Fruit fly (Drosophila melanogaster): ENCODE measurements around the gene VhaPPA1-1.

Gene VhaPPA1-1

dm6 chr3R:14893791-14894782, 9.8 kb downstream of the VhaPPA1-1 start, which contains the start of gene Dph2 (continued):
- TF ChIP-seq fd102C (GFP tag; optimal IDR thresholded peaks at IDR 0.05), result no peak
- peak; percentile 26 for TF ChIP-seq en (GFP tag; optimal IDR thresholded peaks at IDR 0.05)
- no peak for TF ChIP-seq hkb (optimal IDR thresholded peaks at IDR 0.05)
- TF ChIP-seq hkb (GFP tag; IDR thresholded peaks at IDR 0.05), result peak; percentile 82
- peak; percentile 80 for TF ChIP-seq H2.0 (GFP tag; IDR thresholded peaks at IDR 0.05)
- no peak for TF ChIP-seq nerfin-2 (GFP tag; IDR thresholded peaks at IDR 0.05; ENCODE audit: partially characterized antibody)
- TF ChIP-seq Sox102F (GFP tag; optimal IDR thresholded peaks at IDR 0.05), result peak; percentile 85
- no peak for TF ChIP-seq btn (GFP tag; optimal IDR thresholded peaks at IDR 0.05)
- TF ChIP-seq Myb (GFP tag; optimal IDR thresholded peaks at IDR 0.05), result peak; percentile 95
- peak; percentile 18; the same call in 1 of the 2 replicates for TF ChIP-seq Taf1 (GFP tag; IDR thresholded peaks at IDR 0.05)
- TF ChIP-seq chif (GFP tag; optimal IDR thresholded peaks at IDR 0.05), result peak in 1 of 2 experiments; percentile 48
- TF ChIP-seq fd64A (GFP tag; optimal IDR thresholded peaks at IDR 0.05), result no peak
- TF ChIP-seq CG15011 (GFP tag; optimal IDR thresholded peaks at IDR 0.05), result no peak
- peak; percentile 16 for TF ChIP-seq Bteb2 (GFP tag; optimal IDR thresholded peaks at IDR 0.05)
- TF ChIP-seq zfh1 (GFP tag; IDR thresholded peaks at IDR 0.05), result peak; percentile 80
- no peak for TF ChIP-seq CG3838 (GFP tag; optimal IDR thresholded peaks at IDR 0.05)
- TF ChIP-seq cad (GFP tag; optimal IDR thresholded peaks at IDR 0.05), result peak; percentile 4
- peak; percentile 19 for TF ChIP-seq Dad (GFP tag; optimal IDR thresholded peaks at IDR 0.05)
- peak; percentile 86 for TF ChIP-seq CG15269 (tag; optimal IDR thresholded peaks at IDR 0.05)
- TF ChIP-seq CG10274 (GFP tag; optimal IDR thresholded peaks at IDR 0.05), result no peak
- 0 out of 2 replicates have a peak, but pooled peaks have one; percentile 18 for TF ChIP-seq amos (GFP tag; IDR thresholded peaks at IDR 0.05; ENCODE audit: partially characterized antibody)
- no peak for TF ChIP-seq Dfd (GFP tag; optimal IDR thresholded peaks at IDR 0.05)
- TF ChIP-seq bab2 (GFP tag; optimal IDR thresholded peaks at IDR 0.05), result peak; percentile 2
- no peak for TF ChIP-seq Kr (GFP tag; optimal IDR thresholded peaks at IDR 0.05)
- TF ChIP-seq ftz-f1 (GFP tag; optimal IDR thresholded peaks at IDR 0.05), result peak; percentile 92
- peak; percentile 14 for TF ChIP-seq maf-S (GFP tag; optimal IDR thresholded peaks at IDR 0.05)
- peak; percentile 47 for TF ChIP-seq az2 (GFP tag; optimal IDR thresholded peaks at IDR 0.05)
- TF ChIP-seq tio (GFP tag; optimal IDR thresholded peaks at IDR 0.05), result no peak
- TF ChIP-seq gro (GFP tag; optimal IDR thresholded peaks at IDR 0.05), result peak; percentile 12
- peak; percentile 37; the same call in 1 of the 3 replicates for TF ChIP-seq CG7357 (GFP tag; IDR thresholded peaks at IDR 0.05)
- TF ChIP-seq gcm (GFP tag; optimal IDR thresholded peaks at IDR 0.05), result peak; percentile 83
- no peak for TF ChIP-seq shn (GFP tag; optimal IDR thresholded peaks at IDR 0.05)
- no peak for TF ChIP-seq ham (GFP tag; IDR thresholded peaks at IDR 0.05)
- peak; percentile 48; the same call in 1 of the 3 replicates for TF ChIP-seq H15 (GFP tag; IDR thresholded peaks at IDR 0.05)
- TF ChIP-seq CG1647 (GFP tag; optimal IDR thresholded peaks at IDR 0.05), result no peak
- peak; percentile 75 for TF ChIP-seq CG32772 (GFP tag; IDR thresholded peaks at IDR 0.05)
- peak; percentile 71 for TF ChIP-seq gsb (GFP tag; IDR thresholded peaks at IDR 0.05)
- peak; percentile 50 for TF ChIP-seq B-H2 (GFP tag; optimal IDR thresholded peaks at IDR 0.05)
- no peak for TF ChIP-seq vnd (GFP tag; IDR thresholded peaks at IDR 0.05; ENCODE audit: partially characterized antibody)
- TF ChIP-seq org-1 (GFP tag; optimal IDR thresholded peaks at IDR 0.05), result no peak
- TF ChIP-seq lilli (GFP tag; optimal IDR thresholded peaks at IDR 0.05), result peak; percentile 29
- no peak for TF ChIP-seq CG8089 (GFP tag; optimal IDR thresholded peaks at IDR 0.05)
- no peak for TF ChIP-seq CG1529 (GFP tag; optimal IDR thresholded peaks at IDR 0.05)
- peak; percentile 12; the same call in 2 of the 3 replicates for TF ChIP-seq CG11560 (tag; IDR thresholded peaks at IDR 0.05)
- TF ChIP-seq HLH4C (GFP tag; IDR thresholded peaks at IDR 0.05; ENCODE audit: partially characterized antibody), result no peak
- TF ChIP-seq Sry-β (GFP tag; optimal IDR thresholded peaks at IDR 0.05), result no peak
- TF ChIP-seq Poxn (GFP tag; IDR thresholded peaks at IDR 0.05), result no peak
- TF ChIP-seq CG6175 (GFP tag; IDR thresholded peaks at IDR 0.05), result 0 out of 3 replicates have a peak, but pooled peaks have one; percentile 42
- peak; percentile 56 for TF ChIP-seq CG17802 (tag; optimal IDR thresholded peaks at IDR 0.05)

Measured in whole organism, embryonic.